Worm (Caenorhabditis elegans) whole organism, L3 larva: ENCODE results near the gene R11G10.4.

Source experiments
- elt-3 ChIP-seq, 3 experiments: fragments of 150-350 bp in 1 of 3; sonication (generic microtip) in 2 of 3; optimal IDR thresholded peaks; 2 replicates in 2 of 3; 4 replicates in 1 of 3; lab custom pipeline; 2014 to 2017; ENCODE audit warnings: missing biosample characterization in 3 of 3, missing genetic modification characterization in 3 of 3
- fos-1 ChIP-seq: fragments of 150-350 bp; optimal IDR thresholded peaks from 2 replicates; lab custom pipeline; 2014; ENCODE audit warnings: missing biosample characterization, missing genetic modification characterization
- lin-15B ChIP-seq: fragments of 150-350 bp; optimal IDR thresholded peaks from 2 replicates; lab custom pipeline; 2014; ENCODE audit warnings: missing biosample characterization, missing genetic modification characterization
- nhr-28 ChIP-seq: fragments of 150-350 bp; optimal IDR thresholded peaks from 2 replicates; lab custom pipeline; 2014; ENCODE audit warnings: missing biosample characterization, missing genetic modification characterization
- pha-4 ChIP-seq: fragments of 150-350 bp; optimal IDR thresholded peaks from 2 replicates; lab custom pipeline; 2014; ENCODE audit warnings: missing biosample characterization, missing genetic modification reagents, missing genetic modification characterization
- pqm-1 ChIP-seq: fragments of 150-350 bp; optimal IDR thresholded peaks from 2 replicates; lab custom pipeline; 2017; ENCODE audit warnings: missing biosample characterization, missing genetic modification characterization, inconsistent platforms
- snpc-4 ChIP-seq: fragments of 150-350 bp; optimal IDR thresholded peaks from 2 replicates; lab custom pipeline; 2014; ENCODE audit warnings: missing biosample characterization, missing genetic modification characterization
- unc-39 ChIP-seq: sonication (generic microtip); optimal IDR thresholded peaks from 4 replicates; lab custom pipeline; 2017; ENCODE audit warnings: missing biosample characterization, missing genetic modification characterization
- ztf-11 ChIP-seq: fragments of 150-350 bp; optimal IDR thresholded peaks from 2 replicates; lab custom pipeline; 2014; ENCODE audit warnings: missing biosample characterization, missing genetic modification characterization

ce11 chrV:13532469-13532868 lies 26.0 kb downstream of the R11G10.4 start:
- TF ChIP-seq ztf-11: no peak
- no peak for TF ChIP-seq fos-1
- no peak for TF ChIP-seq nhr-28 (tag; lab: Kevin White, UChicago)
- TF ChIP-seq lin-15B (tag; lab: Kevin White, UChicago): no peak
- no peak for TF ChIP-seq pha-4 (tag; lab: Kevin White, UChicago)
- TF ChIP-seq elt-3 (tag; optimal IDR thresholded peaks at IDR 0.05; lab: Kevin White, UChicago): no peak
- TF ChIP-seq unc-39 (tag; lab: Kevin White, UChicago): no peak
- TF ChIP-seq snpc-4 (tag; lab: Kevin White, UChicago): no peak
- peak; percentile 32 for TF ChIP-seq pqm-1 (tag; lab: Kevin White, UChicago)
